Fruit fly (Drosophila melanogaster) whole organism, embryonic: ENCODE results near the gene CG45487.
A peak's percentile ranks its signal among the peaks of the same experiment; 100 is the strongest.

Experiments used
- CG10979 ChIP-seq: fragments of 200-800 bp; sonication (Bioruptor generic); optimal IDR thresholded peaks from 2 replicates; lab custom pipeline; 2018; ENCODE audit warnings: missing biosample characterization, mild to moderate bottlenecking, missing genetic modification characterization, moderate library complexity
- CG11398 ChIP-seq: fragments of 200-800 bp; sonication (Bioruptor generic); optimal IDR thresholded peaks from 2 replicates; lab custom pipeline; 2016; ENCODE audit warnings: missing biosample characterization, missing genetic modification characterization
- CG1233 ChIP-seq: fragments of 200-800 bp; sonication (Bioruptor generic); optimal IDR thresholded peaks from 4 replicates; lab custom pipeline; 2018; ENCODE audit warnings: missing biosample characterization, mild to moderate bottlenecking, missing genetic modification characterization
- CG14710 ChIP-seq: fragments of 200-800 bp; sonication (Bioruptor generic); optimal IDR thresholded peaks from 3 replicates; lab custom pipeline; 2019; ENCODE audit warnings: missing biosample characterization, mild to moderate bottlenecking, missing genetic modification characterization, moderate library complexity
- CG18599 ChIP-seq: fragments of 200-800 bp; sonication (Bioruptor generic); optimal IDR thresholded peaks from 3 replicates; lab custom pipeline; 2017; ENCODE audit warnings: missing biosample characterization, missing genetic modification characterization, mild to moderate bottlenecking, moderate library complexity, missing genetic modification reagents
- CG18764 ChIP-seq: fragments of 200-800 bp; sonication (Bioruptor generic); optimal IDR thresholded peaks from 3 replicates; lab custom pipeline; 2016; ENCODE audit warnings: missing biosample characterization, missing genetic modification characterization
- CG2199 ChIP-seq: fragments of 200-800 bp; sonication (Bioruptor generic); IDR thresholded peaks from 3 replicates; pipeline ENCODE4 v1.3.6; 2022; ENCODE audit warnings: missing biosample characterization, missing genetic modification characterization
- CG2875 ChIP-seq: fragments of 200-800 bp; sonication (Bioruptor generic); optimal IDR thresholded peaks from 2 replicates; lab custom pipeline; 2017; ENCODE audit warnings: missing biosample characterization, mild to moderate bottlenecking, missing genetic modification characterization, missing genetic modification reagents
- CG3065 ChIP-seq: fragments of 200-800 bp; sonication (Bioruptor generic); optimal IDR thresholded peaks from 2 replicates; lab custom pipeline; 2016; ENCODE audit warnings: missing biosample characterization, missing genetic modification characterization
- CG32772 ChIP-seq: fragments of 200-800 bp; sonication (Bioruptor generic); IDR thresholded peaks from 2 replicates; pipeline ENCODE4 v1.3.6; 2022; ENCODE audit warnings: missing biosample characterization, missing genetic modification characterization
- CG33557 ChIP-seq: fragments of 200-800 bp; sonication (Bioruptor generic); optimal IDR thresholded peaks from 2 replicates; lab custom pipeline; 2019; ENCODE audit warnings: missing biosample characterization, mild to moderate bottlenecking, missing genetic modification characterization, moderate library complexity
- CG3847 ChIP-seq: fragments of 200-800 bp; sonication (Bioruptor generic); IDR thresholded peaks from 2 replicates; pipeline ENCODE4 v1.3.6; 2022; ENCODE audit warnings: missing biosample characterization, missing genetic modification characterization
- CG4854 ChIP-seq: fragments of 200-800 bp; sonication (Bioruptor generic); optimal IDR thresholded peaks from 2 replicates; lab custom pipeline; 2016; ENCODE audit warnings: missing biosample characterization, missing genetic modification characterization, inconsistent platforms
- CG6765 ChIP-seq: fragments of 200-800 bp; sonication (Bioruptor generic); optimal IDR thresholded peaks from 3 replicates; lab custom pipeline; 2017; ENCODE audit warnings: missing biosample characterization, mild to moderate bottlenecking, missing genetic modification characterization
- CG7839 ChIP-seq: fragments of 200-800 bp; sonication (Bioruptor generic); optimal IDR thresholded peaks from 3 replicates; lab custom pipeline; 2018; ENCODE audit warnings: missing biosample characterization, mild to moderate bottlenecking, missing genetic modification characterization, moderate library complexity
- CG8388 ChIP-seq: fragments of 200-800 bp; sonication (Bioruptor generic); optimal IDR thresholded peaks from 2 replicates; lab custom pipeline; 2019; ENCODE audit warnings: missing biosample characterization, mild to moderate bottlenecking, missing genetic modification characterization, moderate library complexity
- CG8924 ChIP-seq: fragments of 200-800 bp; optimal IDR thresholded peaks from 3 replicates; lab custom pipeline; 2019; ENCODE audit warnings: missing biosample characterization, mild to moderate bottlenecking, missing genetic modification characterization, moderate library complexity
- Deaf1 ChIP-seq: fragments of 200-800 bp; optimal IDR thresholded peaks from 3 replicates; lab custom pipeline; 2019; ENCODE audit warnings: missing biosample characterization, mild to moderate bottlenecking, missing genetic modification characterization, moderate library complexity
- Dref ChIP-seq: fragments of 200-800 bp; sonication (Bioruptor generic); IDR thresholded peaks from 2 replicates; pipeline ENCODE4 v1.3.6; 2022; ENCODE audit warnings: missing biosample characterization, missing genetic modification characterization
- Elba2 ChIP-seq: fragments of 200-800 bp; sonication (Bioruptor generic); optimal IDR thresholded peaks from 3 replicates; lab custom pipeline; 2016; ENCODE audit warnings: missing biosample characterization, missing genetic modification characterization
- GATAe ChIP-seq: fragments of 200-800 bp; sonication (Bioruptor generic); conservative IDR thresholded peaks from 2 replicates; pipeline ENCODE4 v1.3.6; 2022; ENCODE audit warnings: missing biosample characterization, missing genetic modification characterization
- Hr78 ChIP-seq, 2 experiments: fragments of 200-800 bp in 1 of 2; fragments of >200 bp in 1 of 2; sonication (Bioruptor generic) in 1 of 2; optimal IDR thresholded peaks; 2 replicates each; lab custom pipeline; 2017 to 2019; ENCODE audit warnings: missing biosample characterization in 2 of 2, missing genetic modification characterization in 2 of 2, mild to moderate bottlenecking in 1 of 2, moderate library complexity in 1 of 2
- NK7.1 ChIP-seq: fragments of 200-800 bp; sonication (Bioruptor generic); optimal IDR thresholded peaks from 3 replicates; lab custom pipeline; 2016; ENCODE audit warnings: missing biosample characterization, missing genetic modification characterization
- Ravus ChIP-seq: fragments of 200-800 bp; sonication (Bioruptor generic); IDR thresholded peaks from 2 replicates; pipeline ENCODE4 v1.3.6; 2022; ENCODE audit warnings: missing biosample characterization, missing genetic modification characterization
- Trl ChIP-seq, 3 experiments: fragments of >200 bp in 2 of 3; fragments of 200-800 bp in 1 of 3; sonication (Bioruptor generic) in 1 of 3; optimal IDR thresholded peaks; 2 replicates in 1 of 3; 3 replicates in 2 of 3; lab custom pipeline; 2016 to 2017; ENCODE audit warnings: missing biosample characterization in 1 of 3, missing genetic modification characterization in 1 of 3
- aop ChIP-seq: fragments of 200-800 bp; sonication (Bioruptor generic); IDR thresholded peaks from 2 replicates; pipeline ENCODE4 v1.3.6; 2022; ENCODE audit warnings: missing biosample characterization, missing genetic modification characterization
- bsh ChIP-seq, 2 experiments: fragments of 200-800 bp; sonication (Bioruptor generic); optimal IDR thresholded peaks; 2 replicates each; lab custom pipeline; 2017 to 2018; ENCODE audit warnings: mild to moderate bottlenecking in 2 of 2, missing biosample characterization in 2 of 2, missing genetic modification characterization in 2 of 2, moderate library complexity in 1 of 2
- emc ChIP-seq: fragments of 200-800 bp; sonication (Bioruptor generic); optimal IDR thresholded peaks from 2 replicates; lab custom pipeline; 2016; ENCODE audit warnings: missing biosample characterization, missing genetic modification characterization
- ems ChIP-seq: fragments of 200-800 bp; sonication (Bioruptor generic); optimal IDR thresholded peaks from 3 replicates; lab custom pipeline; 2016; ENCODE audit warnings: missing biosample characterization, missing genetic modification characterization
- fd96Cb ChIP-seq: fragments of 200-800 bp; sonication (Bioruptor generic); optimal IDR thresholded peaks from 2 replicates; lab custom pipeline; 2018; ENCODE audit warnings: missing biosample characterization, mild to moderate bottlenecking, missing genetic modification characterization, moderate library complexity
- gt ChIP-seq: fragments of 200-800 bp; sonication (Bioruptor generic); IDR thresholded peaks from 2 replicates; pipeline ENCODE4 v1.3.6; 2022; ENCODE audit warnings: missing biosample characterization, missing genetic modification characterization
- hth ChIP-seq: fragments of >200 bp; optimal IDR thresholded peaks from 2 replicates; lab custom pipeline; 2017; ENCODE audit warnings: inconsistent platforms
- kah ChIP-seq: fragments of 200-800 bp; sonication (Bioruptor generic); optimal IDR thresholded peaks from 2 replicates; lab custom pipeline; 2018; ENCODE audit warnings: missing biosample characterization, mild to moderate bottlenecking, missing genetic modification characterization
- kni ChIP-seq: fragments of 200-800 bp; sonication (Bioruptor generic); optimal IDR thresholded peaks from 3 replicates; lab custom pipeline; 2017; ENCODE audit warnings: mild to moderate bottlenecking, missing biosample characterization, missing genetic modification reagents, missing genetic modification characterization
- onecut ChIP-seq: fragments of 200-800 bp; sonication (Bioruptor generic); IDR thresholded peaks from 2 replicates; pipeline ENCODE4 v1.3.6; 2022; ENCODE audit warnings: missing biosample characterization, missing genetic modification characterization
- org-1 ChIP-seq: fragments of 200-800 bp; sonication (Bioruptor generic); optimal IDR thresholded peaks from 2 replicates; lab custom pipeline; 2017; ENCODE audit warnings: missing biosample characterization, missing genetic modification characterization
- phol ChIP-seq: fragments of 200-800 bp; sonication (Bioruptor generic); optimal IDR thresholded peaks from 3 replicates; lab custom pipeline; 2018; ENCODE audit warnings: missing biosample characterization, mild to moderate bottlenecking, missing genetic modification characterization, moderate library complexity
- ranshi ChIP-seq: fragments of 200-800 bp; sonication (Bioruptor generic); IDR thresholded peaks from 2 replicates; pipeline ENCODE4 v1.3.6; 2022; ENCODE audit warnings: missing biosample characterization, missing genetic modification characterization
- ro ChIP-seq: fragments of 200-800 bp; sonication (Bioruptor generic); IDR thresholded peaks from 2 replicates; pipeline ENCODE4 v1.3.6; 2022; ENCODE audit warnings: missing biosample characterization, missing genetic modification characterization
- sc ChIP-seq, 3 experiments: fragments of >200 bp in 2 of 3; fragments of 200-800 bp in 1 of 3; sonication (Bioruptor generic) in 1 of 3; optimal IDR thresholded peaks; 2 replicates in 2 of 3; 3 replicates in 1 of 3; lab custom pipeline; 2017; ENCODE audit warnings: mild to moderate bottlenecking in 1 of 3, missing biosample characterization in 1 of 3, missing genetic modification characterization in 1 of 3, missing genetic modification reagents in 1 of 3
- sd ChIP-seq: fragments of 200-800 bp; sonication (Bioruptor generic); optimal IDR thresholded peaks from 3 replicates; lab custom pipeline; 2018; ENCODE audit warnings: missing biosample characterization, mild to moderate bottlenecking, missing genetic modification characterization, moderate library complexity
- sim ChIP-seq: fragments of 200-800 bp; sonication (Bioruptor generic); IDR thresholded peaks from 2 replicates; pipeline ENCODE4 v1.3.6; 2022; ENCODE audit warnings: missing biosample characterization, missing genetic modification characterization
- so ChIP-seq: fragments of 200-800 bp; sonication (Bioruptor generic); IDR thresholded peaks from 3 replicates; pipeline ENCODE4 v1.3.6; 2022; ENCODE audit warnings: missing biosample characterization, missing genetic modification characterization
- tll ChIP-seq, 2 experiments: fragments of 200-800 bp in 1 of 2; fragments of >200 bp in 1 of 2; sonication (Bioruptor generic) in 1 of 2; optimal IDR thresholded peaks; 2 replicates each; lab custom pipeline; 2017 to 2019; ENCODE audit warnings: missing biosample characterization in 2 of 2, missing genetic modification characterization in 2 of 2, mild to moderate bottlenecking in 1 of 2, moderate library complexity in 1 of 2
- trem ChIP-seq: fragments of 200-800 bp; optimal IDR thresholded peaks from 3 replicates; lab custom pipeline; 2019; ENCODE audit warnings: missing biosample characterization, mild to moderate bottlenecking, missing genetic modification characterization, moderate library complexity

Gene CG45487

dm6 chrX:19866145-19866972, 48.7 kb downstream of the CG45487 start, which contains the start of gene Hers (continued):
- TF ChIP-seq Elba2 = peak; percentile 92
- TF ChIP-seq Trl (optimal IDR thresholded peaks at IDR 0.05; lab: Kevin White, UChicago) = peak; percentile 73 to 94
- TF ChIP-seq Trl (GFP tag; optimal IDR thresholded peaks at IDR 0.05; lab: Kevin White, UChicago) = no peak
- peak; percentile 1 for TF ChIP-seq sd (tag; lab: Kevin White, UChicago)

- no peak for TF ChIP-seq CG3065 (GFP tag; lab: Kevin White, UChicago)
- no peak for TF ChIP-seq sim (GFP tag; lab: Robert Waterston, UW)
- no peak for TF ChIP-seq CG2875 (GFP tag; lab: Kevin White, UChicago)
- no peak for TF ChIP-seq Hr78 (GFP tag; optimal IDR thresholded peaks at IDR 0.05; lab: Kevin White, UChicago)
- peak; percentile 16; the same call in 1 of the 2 replicates for TF ChIP-seq CG32772 (GFP tag; lab: Robert Waterston, UW)
- no peak for TF ChIP-seq kah (GFP tag; lab: Kevin White, UChicago)
- no peak for TF ChIP-seq CG2199 (GFP tag; lab: Robert Waterston, UW)
- TF ChIP-seq CG18764 (GFP tag; lab: Kevin White, UChicago) = no peak
- TF ChIP-seq onecut (GFP tag; lab: Robert Waterston, UW) = no peak
- no peak for TF ChIP-seq CG1233 (GFP tag; lab: Kevin White, UChicago)
- TF ChIP-seq CG14710 (tag; lab: Kevin White, UChicago) = peak; percentile 88
- TF ChIP-seq trem = peak; percentile 64
- TF ChIP-seq Deaf1 (tag; lab: Kevin White, UChicago) = no peak
- no peak for TF ChIP-seq CG11398 (GFP tag; lab: Kevin White, UChicago)
- no peak for TF ChIP-seq gt (GFP tag; lab: Robert Waterston, UW)
- TF ChIP-seq CG18599 (GFP tag; lab: Kevin White, UChicago) = no peak
- TF ChIP-seq CG6765 = peak; percentile 9
- TF ChIP-seq sc (optimal IDR thresholded peaks at IDR 0.05; lab: Kevin White, UChicago) = no peak
- TF ChIP-seq sc (GFP tag; optimal IDR thresholded peaks at IDR 0.05; lab: Kevin White, UChicago) = no peak
- peak; percentile 88 for TF ChIP-seq Dref (GFP tag; lab: Robert Waterston, UW)
- TF ChIP-seq tll (GFP tag; optimal IDR thresholded peaks at IDR 0.05; lab: Kevin White, UChicago) = no peak
- no peak for TF ChIP-seq CG8388 (GFP tag; lab: Kevin White, UChicago)
- no peak for TF ChIP-seq org-1 (GFP tag; lab: Kevin White, UChicago)
- no peak for TF ChIP-seq ranshi (GFP tag; lab: Robert Waterston, UW)
- no peak for TF ChIP-seq CG7839
- TF ChIP-seq aop (GFP tag; lab: Robert Waterston, UW) = no peak
- peak; percentile 82 for TF ChIP-seq CG3847 (GFP tag; lab: Robert Waterston, UW)
- no peak for TF ChIP-seq ems (GFP tag; lab: Kevin White, UChicago)
- TF ChIP-seq fd96Cb (tag; lab: Kevin White, UChicago) = no peak
- TF ChIP-seq CG8924 = peak; percentile 10
- peak in 1 of 2 experiments; percentile 28 for TF ChIP-seq bsh (GFP tag; optimal IDR thresholded peaks at IDR 0.05; lab: Kevin White, UChicago)
- no peak for TF ChIP-seq so (GFP tag; lab: Robert Waterston, UW)
- no peak for TF ChIP-seq Ravus (GFP tag; lab: Robert Waterston, UW)
- no peak for TF ChIP-seq kni (GFP tag; lab: Kevin White, UChicago)
- peak; percentile 34 for TF ChIP-seq CG10979 (tag; lab: Kevin White, UChicago)
- TF ChIP-seq CG4854 = no peak
- TF ChIP-seq phol (tag; lab: Kevin White, UChicago) = peak; percentile 37
- no peak for TF ChIP-seq CG33557 (GFP tag; lab: Kevin White, UChicago)
- TF ChIP-seq emc = no peak
- no peak for TF ChIP-seq NK7.1 (GFP tag; lab: Kevin White, UChicago)
- TF ChIP-seq hth (lab: Kevin White, UChicago) = no peak
- no peak for TF ChIP-seq ro
- TF ChIP-seq GATAe (GFP tag; lab: Robert Waterston, UW) = no peak
These were observed 49.5 kb downstream of the CG45487 start, which contains the start of gene THADA for dm6 chrX:19865389-19866144. Gene THADA, minus strand, starts transcription at chrX:19865524.
